Worm (Caenorhabditis elegans) whole organism, L3 larva: ENCODE data around the gene F31F7.1.
A peak's percentile ranks its signal among the peaks of the same experiment; 100 is the strongest.

ENCODE experiments used
- R02D3.7 ChIP-seq: fragments of 150-350 bp; optimal IDR thresholded peaks from 2 replicates; lab custom pipeline; 2014; ENCODE audit warnings: missing biosample characterization, missing genetic modification characterization
- elt-2 ChIP-seq: sonication (generic microtip); optimal IDR thresholded peaks from 2 replicates; lab custom pipeline; 2016; ENCODE audit warnings: missing genetic modification reagents, mild to moderate bottlenecking, missing genetic modification characterization, missing compliant biosample characterization
- pha-4 ChIP-seq: fragments of 150-350 bp; optimal IDR thresholded peaks from 2 replicates; lab custom pipeline; 2014; ENCODE audit warnings: missing biosample characterization, missing genetic modification reagents, missing genetic modification characterization
- zag-1 ChIP-seq: fragments of 150-350 bp; optimal IDR thresholded peaks from 2 replicates; lab custom pipeline; 2014; ENCODE audit warnings: missing biosample characterization, missing genetic modification characterization

ce11 chrV:6227326-6228246 is 48.7 kb upstream of the F31F7.1 start:
- TF ChIP-seq elt-2 (tag; lab: Kevin White, UChicago) (peak; percentile 86), R02D3.7 (peak; percentile 71), zag-1 (tag; lab: Kevin White, UChicago) (peak; percentile 85), pha-4 (tag; lab: Kevin White, UChicago) (peak; percentile 97)
